Fruit fly (Drosophila melanogaster) whole organism, embryonic: ENCODE measurements around the gene CG10993.

Experiments used
- Abd-B ChIP-seq: fragments of 200-800 bp; sonication (Bioruptor generic); optimal IDR thresholded peaks from 2 replicates; lab custom pipeline; 2018; ENCODE audit warnings: missing biosample characterization, mild to moderate bottlenecking, missing genetic modification characterization, moderate library complexity
- Asciz ChIP-seq: fragments of 200-800 bp; sonication (Bioruptor generic); optimal IDR thresholded peaks from 2 replicates; lab custom pipeline; 2017; ENCODE audit warnings: missing biosample characterization, mild to moderate bottlenecking, missing genetic modification characterization, missing genetic modification reagents
- BEAF-32 ChIP-seq: fragments of 200-800 bp; sonication (Bioruptor generic); optimal IDR thresholded peaks from 3 replicates; lab custom pipeline; 2017; ENCODE audit warnings: missing biosample characterization, missing genetic modification characterization, mild to moderate bottlenecking, moderate library complexity, missing genetic modification reagents
- BtbVII ChIP-seq: fragments of 200-800 bp; sonication (Bioruptor generic); optimal IDR thresholded peaks from 3 replicates; lab custom pipeline; 2017; ENCODE audit warnings: missing biosample characterization, mild to moderate bottlenecking, missing genetic modification characterization
- Bteb2 ChIP-seq: fragments of 200-800 bp; sonication (Bioruptor generic); optimal IDR thresholded peaks from 2 replicates; lab custom pipeline; 2016; ENCODE audit warnings: missing biosample characterization, missing genetic modification characterization
- CG10209 ChIP-seq: fragments of 200-800 bp; sonication (Bioruptor generic); optimal IDR thresholded peaks from 3 replicates; lab custom pipeline; 2017; ENCODE audit warnings: missing biosample characterization, mild to moderate bottlenecking, missing genetic modification characterization, missing genetic modification reagents
- CG10959 ChIP-seq: fragments of 200-800 bp; sonication (Bioruptor generic); IDR thresholded peaks from 2 replicates; pipeline ENCODE4 v1.3.6; 2022; ENCODE audit warnings: missing biosample characterization, missing genetic modification characterization
- CG11456 ChIP-seq: fragments of 200-800 bp; sonication (Bioruptor generic); IDR thresholded peaks from 3 replicates; pipeline ENCODE4 v1.3.6; 2022; ENCODE audit warnings: missing biosample characterization, missing genetic modification characterization
- CG12155 ChIP-seq: fragments of 200-800 bp; sonication (Bioruptor generic); optimal IDR thresholded peaks from 3 replicates; lab custom pipeline; 2016; ENCODE audit warnings: missing biosample characterization, missing genetic modification characterization
- CG13123 ChIP-seq: fragments of 200-800 bp; sonication (Bioruptor generic); optimal IDR thresholded peaks from 2 replicates; lab custom pipeline; 2016; ENCODE audit warnings: missing biosample characterization, missing genetic modification characterization
- CG13424 ChIP-seq: fragments of 200-800 bp; sonication (Bioruptor generic); optimal IDR thresholded peaks from 2 replicates; lab custom pipeline; 2019; ENCODE audit warnings: missing biosample characterization, mild to moderate bottlenecking, missing genetic modification characterization, moderate library complexity
- CG14050 ChIP-seq: fragments of 200-800 bp; sonication (Bioruptor generic); IDR thresholded peaks from 3 replicates; pipeline ENCODE4 v1.3.6; 2022; ENCODE audit warnings: missing biosample characterization, missing genetic modification characterization
- CG1602 ChIP-seq: fragments of 200-800 bp; sonication (Bioruptor generic); optimal IDR thresholded peaks from 3 replicates; lab custom pipeline; 2016; ENCODE audit warnings: missing biosample characterization, missing genetic modification characterization
- CG16779 ChIP-seq: fragments of 200-800 bp; sonication (Bioruptor generic); IDR thresholded peaks from 2 replicates; pipeline ENCODE4 v1.3.6; 2022; ENCODE audit warnings: missing biosample characterization, missing genetic modification characterization
- CG18476 ChIP-seq: fragments of 200-800 bp; sonication (Bioruptor generic); optimal IDR thresholded peaks from 2 replicates; lab custom pipeline; 2016; ENCODE audit warnings: missing biosample characterization, mild to moderate bottlenecking, missing genetic modification characterization
- CG2202 ChIP-seq: fragments of 200-800 bp; sonication (Bioruptor generic); optimal IDR thresholded peaks from 2 replicates; lab custom pipeline; 2018; ENCODE audit warnings: missing biosample characterization, mild to moderate bottlenecking, missing genetic modification characterization
- CG2889 ChIP-seq: fragments of 200-800 bp; sonication (Bioruptor generic); IDR thresholded peaks from 3 replicates; pipeline ENCODE4 v1.3.6; 2022; ENCODE audit warnings: missing biosample characterization, missing genetic modification characterization
- CG30020 ChIP-seq: fragments of 200-800 bp; optimal IDR thresholded peaks from 2 replicates; lab custom pipeline; 2019; ENCODE audit warnings: missing biosample characterization, mild to moderate bottlenecking, missing genetic modification characterization, moderate library complexity
- CG4707 ChIP-seq: fragments of 200-800 bp; sonication (Bioruptor generic); optimal IDR thresholded peaks from 2 replicates; lab custom pipeline; 2018; ENCODE audit warnings: missing biosample characterization, mild to moderate bottlenecking, missing genetic modification characterization, moderate library complexity
- CG6683 ChIP-seq: fragments of 200-800 bp; sonication (Bioruptor generic); optimal IDR thresholded peaks from 2 replicates; lab custom pipeline; 2017; ENCODE audit warnings: missing biosample characterization, mild to moderate bottlenecking, missing genetic modification characterization, missing genetic modification reagents
- CG8359 ChIP-seq: fragments of 200-800 bp; sonication (Bioruptor generic); optimal IDR thresholded peaks from 2 replicates; lab custom pipeline; 2017; ENCODE audit warnings: missing biosample characterization, mild to moderate bottlenecking, missing genetic modification characterization, borderline replicate concordance
- CoRest ChIP-seq: fragments of 200-800 bp; sonication (Bioruptor generic); optimal IDR thresholded peaks from 3 replicates; lab custom pipeline; 2018; ENCODE audit warnings: missing biosample characterization, mild to moderate bottlenecking, missing genetic modification characterization, moderate library complexity
- Dad ChIP-seq: fragments of 200-800 bp; sonication (Bioruptor generic); optimal IDR thresholded peaks from 3 replicates; lab custom pipeline; 2016; ENCODE audit warnings: missing biosample characterization, missing genetic modification characterization
- Dip3 ChIP-seq: fragments of 200-800 bp; sonication (Bioruptor generic); optimal IDR thresholded peaks from 3 replicates; lab custom pipeline; 2016; ENCODE audit warnings: missing biosample characterization, missing genetic modification characterization
- Doc2 ChIP-seq: fragments of 200-800 bp; sonication (Bioruptor generic); IDR thresholded peaks from 2 replicates; pipeline ENCODE4 v1.3.6; 2022; ENCODE audit warnings: missing biosample characterization, missing genetic modification characterization
- Dp ChIP-seq: fragments of 200-800 bp; sonication (Bioruptor generic); optimal IDR thresholded peaks from 2 replicates; lab custom pipeline; 2018; ENCODE audit warnings: missing biosample characterization, mild to moderate bottlenecking, missing genetic modification characterization, moderate library complexity
- Drgx ChIP-seq: fragments of 200-800 bp; sonication (Bioruptor generic); IDR thresholded peaks from 2 replicates; pipeline ENCODE4 v1.3.6; 2022; ENCODE audit warnings: missing biosample characterization, missing genetic modification characterization
- Fer1 ChIP-seq: fragments of 200-800 bp; sonication (Bioruptor generic); optimal IDR thresholded peaks from 2 replicates; lab custom pipeline; 2017; ENCODE audit warnings: missing biosample characterization, mild to moderate bottlenecking, missing genetic modification characterization
- HHEX ChIP-seq: fragments of 200-800 bp; sonication (Bioruptor generic); optimal IDR thresholded peaks from 3 replicates; lab custom pipeline; 2017; ENCODE audit warnings: missing biosample characterization, mild to moderate bottlenecking, missing genetic modification characterization, missing genetic modification reagents
- Nf-YB ChIP-seq: fragments of 200-800 bp; sonication (Bioruptor generic); optimal IDR thresholded peaks from 3 replicates; lab custom pipeline; 2019; ENCODE audit warnings: missing biosample characterization, mild to moderate bottlenecking, missing genetic modification characterization, moderate library complexity
- Sry-δ ChIP-seq: fragments of 200-800 bp; sonication (Bioruptor generic); optimal IDR thresholded peaks from 2 replicates; lab custom pipeline; 2016; ENCODE audit warnings: missing biosample characterization, missing genetic modification characterization
- Vsx1 ChIP-seq: fragments of 200-800 bp; sonication (Bioruptor generic); optimal IDR thresholded peaks from 2 replicates; lab custom pipeline; 2017; ENCODE audit warnings: missing biosample characterization, mild to moderate bottlenecking, missing genetic modification characterization, missing genetic modification reagents
- ap ChIP-seq: fragments of 200-800 bp; sonication (Bioruptor generic); IDR thresholded peaks from 2 replicates; pipeline ENCODE4 v1.3.6; 2022; ENCODE audit warnings: missing biosample characterization, missing genetic modification characterization
- bab2 ChIP-seq: fragments of 200-800 bp; sonication (Bioruptor generic); optimal IDR thresholded peaks from 2 replicates; lab custom pipeline; 2016; ENCODE audit warnings: missing biosample characterization, missing genetic modification characterization
- ci ChIP-seq: fragments of 200-800 bp; sonication (Bioruptor generic); IDR thresholded peaks from 3 replicates; pipeline ENCODE4 v1.3.6; 2022; ENCODE audit warnings: missing biosample characterization, missing genetic modification characterization
- crol ChIP-seq: fragments of 200-800 bp; sonication (Bioruptor generic); IDR thresholded peaks from 2 replicates; pipeline ENCODE4 v1.3.6; 2022; ENCODE audit warnings: missing biosample characterization, missing genetic modification characterization
- dan ChIP-seq: fragments of 200-800 bp; sonication (Bioruptor generic); IDR thresholded peaks from 2 replicates; pipeline ENCODE4 v1.3.6; 2022; ENCODE audit warnings: missing biosample characterization, missing genetic modification characterization
- dpn ChIP-seq, 2 experiments: fragments of 200-800 bp; sonication (Bioruptor generic); optimal IDR thresholded peaks; 3 replicates each; lab custom pipeline; 2016; ENCODE audit warnings: missing biosample characterization in 2 of 2, missing genetic modification characterization in 2 of 2
- fru ChIP-seq: fragments of >200 bp; optimal IDR thresholded peaks from 2 replicates; lab custom pipeline; 2017
- ftz-f1 ChIP-seq: fragments of 200-800 bp; sonication (Bioruptor generic); optimal IDR thresholded peaks from 2 replicates; lab custom pipeline; 2016; ENCODE audit warnings: missing biosample characterization, missing genetic modification characterization
- gce ChIP-seq: fragments of 200-800 bp; sonication (Bioruptor generic); IDR thresholded peaks from 3 replicates; pipeline ENCODE4 v1.3.6; 2022; ENCODE audit warnings: missing biosample characterization, missing genetic modification characterization
- gsb ChIP-seq: fragments of 200-800 bp; sonication (Bioruptor generic); IDR thresholded peaks from 2 replicates; pipeline ENCODE4 v1.3.6; 2022; ENCODE audit warnings: missing biosample characterization, missing genetic modification characterization
- her ChIP-seq: fragments of 200-800 bp; sonication (Bioruptor generic); optimal IDR thresholded peaks from 2 replicates; lab custom pipeline; 2016; ENCODE audit warnings: missing biosample characterization, missing genetic modification characterization
- otp ChIP-seq: fragments of 200-800 bp; sonication (Bioruptor generic); IDR thresholded peaks from 3 replicates; pipeline ENCODE4, ENCODE4 v1.3.6; 2022; ENCODE audit warnings: missing biosample characterization, missing genetic modification characterization
- pb ChIP-seq: fragments of 200-800 bp; sonication (Bioruptor generic); optimal IDR thresholded peaks from 3 replicates; lab custom pipeline; 2016; ENCODE audit warnings: missing biosample characterization, missing genetic modification characterization
- peb ChIP-seq: fragments of 200-800 bp; sonication (Bioruptor generic); IDR thresholded peaks from 2 replicates; pipeline ENCODE4 v1.3.6; 2022; ENCODE audit warnings: missing biosample characterization, missing genetic modification characterization
- pho ChIP-seq: fragments of 200-800 bp; sonication (Bioruptor generic); optimal IDR thresholded peaks from 2 replicates; lab custom pipeline; 2016; ENCODE audit warnings: missing biosample characterization, missing genetic modification characterization
- pros ChIP-seq: fragments of 200-800 bp; sonication (Bioruptor generic); optimal IDR thresholded peaks from 3 replicates; lab custom pipeline; 2019; ENCODE audit warnings: missing biosample characterization, mild to moderate bottlenecking, missing genetic modification characterization, moderate library complexity
- ro ChIP-seq: fragments of 200-800 bp; sonication (Bioruptor generic); IDR thresholded peaks from 2 replicates; pipeline ENCODE4 v1.3.6; 2022; ENCODE audit warnings: missing biosample characterization, missing genetic modification characterization
- trh ChIP-seq: fragments of 200-800 bp; sonication (Bioruptor generic); optimal IDR thresholded peaks from 2 replicates; lab custom pipeline; 2016; ENCODE audit warnings: missing biosample characterization, missing genetic modification characterization
- ttk ChIP-seq: fragments of 200-800 bp; sonication (Bioruptor generic); IDR thresholded peaks from 2 replicates; pipeline ENCODE4 v2.1.2; 2022; ENCODE audit warnings: missing biosample characterization, missing genetic modification characterization

The CG10993 gene

DNA sequence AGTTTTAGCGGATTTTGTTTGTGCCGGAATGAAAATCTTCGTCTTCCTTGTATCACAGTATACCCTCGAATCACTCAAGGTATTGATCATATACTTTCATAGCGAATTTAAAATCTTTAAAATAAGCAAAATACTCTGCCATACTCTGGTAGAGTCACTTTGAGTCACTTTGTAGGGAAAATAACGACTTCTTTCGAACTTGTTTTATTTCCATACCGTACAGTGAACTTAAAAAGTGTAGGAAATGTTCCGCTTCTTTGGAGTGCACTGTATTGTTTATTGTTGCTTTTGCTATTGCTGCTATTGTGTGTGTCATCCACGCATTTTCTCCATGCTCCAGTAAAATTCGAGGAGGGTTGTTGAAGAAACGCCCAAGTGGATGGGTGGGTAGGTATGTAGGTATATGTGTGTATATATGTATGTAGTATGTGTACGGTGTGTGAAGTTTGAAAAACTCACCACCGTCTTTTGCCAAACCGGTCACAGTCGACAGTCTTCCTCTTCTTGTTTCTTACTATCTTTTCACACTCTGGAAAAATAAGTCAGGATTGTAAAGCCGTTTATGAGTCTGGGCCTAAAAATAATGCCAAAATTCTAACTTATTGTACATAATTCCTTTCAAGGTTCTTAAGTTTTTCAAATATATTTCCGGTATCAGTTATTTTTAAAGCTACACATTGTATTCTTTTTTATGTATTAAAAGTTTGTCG is 1.8 kb downstream of the CG10993 start (continued):
- peak; percentile 50 for TF ChIP-seq HHEX (GFP tag; lab: Kevin White, UChicago)
- TF ChIP-seq crol (GFP tag; lab: Robert Waterston, UW), result no peak
- no peak for TF ChIP-seq ro (GFP tag; lab: Robert Waterston, UW)
- no peak for TF ChIP-seq CG16779 (GFP tag; lab: Robert Waterston, UW)
- 0 out of 3 replicates have a peak, but pooled peaks have one; percentile 20 for TF ChIP-seq ci (GFP tag; lab: Robert Waterston, UW)
- TF ChIP-seq Nf-YB (GFP tag; lab: Kevin White, UChicago), result no peak
- no peak for TF ChIP-seq BEAF-32 (GFP tag; lab: Kevin White, UChicago)
- TF ChIP-seq CG10209 (GFP tag; lab: Kevin White, UChicago), result no peak
- no peak for TF ChIP-seq pb (GFP tag; lab: Kevin White, UChicago)
- no peak for TF ChIP-seq Dad (GFP tag; lab: Kevin White, UChicago)
- no peak for TF ChIP-seq trh (GFP tag; lab: Kevin White, UChicago)
- TF ChIP-seq CG12155 (GFP tag; lab: Kevin White, UChicago), result no peak
- TF ChIP-seq CG14050 (GFP tag; lab: Robert Waterston, UW), result no peak
- no peak for TF ChIP-seq Drgx (GFP tag; lab: Robert Waterston, UW)
- no peak for TF ChIP-seq ap (GFP tag; lab: Robert Waterston, UW)
- no peak for TF ChIP-seq Bteb2 (GFP tag; lab: Kevin White, UChicago)
- no peak for TF ChIP-seq dan (GFP tag; lab: Robert Waterston, UW)
- no peak for TF ChIP-seq CG13123 (GFP tag; lab: Kevin White, UChicago)
- TF ChIP-seq CG1602 (GFP tag; lab: Kevin White, UChicago), result no peak
- no peak for TF ChIP-seq CG11456 (GFP tag; lab: Robert Waterston, UW)
- TF ChIP-seq Sry-δ (GFP tag; lab: Kevin White, UChicago), result no peak
- peak; percentile 16 for TF ChIP-seq bab2
- TF ChIP-seq fru (lab: Kevin White, UChicago), result no peak
- no peak for TF ChIP-seq her
- TF ChIP-seq CG13424 (tag; lab: Kevin White, UChicago), result peak; percentile 38
- TF ChIP-seq Dp (GFP tag; lab: Kevin White, UChicago), result no peak
- TF ChIP-seq CG6683 (GFP tag; lab: Kevin White, UChicago), result peak; percentile 14
- TF ChIP-seq ttk (GFP tag; lab: Robert Waterston, UW), result no peak
- peak; percentile 38; the same call in 1 of the 2 replicates for TF ChIP-seq peb (GFP tag; lab: Robert Waterston, UW)
- no peak for TF ChIP-seq Vsx1 (GFP tag; lab: Kevin White, UChicago)
- no peak for TF ChIP-seq CG8359 (GFP tag; lab: Kevin White, UChicago)
- TF ChIP-seq CG30020 (tag; lab: Kevin White, UChicago), result no peak
- no peak for TF ChIP-seq pho (GFP tag; lab: Kevin White, UChicago)
- TF ChIP-seq Abd-B, result no peak
- TF ChIP-seq CG2202 (tag; lab: Kevin White, UChicago), result no peak
- TF ChIP-seq Fer1, result peak; percentile 55
- TF ChIP-seq CG4707 (GFP tag; lab: Kevin White, UChicago), result no peak
- no peak for TF ChIP-seq ftz-f1
- TF ChIP-seq Asciz (GFP tag; lab: Kevin White, UChicago), result no peak
- TF ChIP-seq pros, result peak; percentile 96
- peak; percentile 15 for TF ChIP-seq CoRest (tag; lab: Kevin White, UChicago)
- no peak for TF ChIP-seq CG2889
- no peak for TF ChIP-seq gce
- no peak for TF ChIP-seq otp (GFP tag; lab: Robert Waterston, UW)
- no peak for TF ChIP-seq Doc2 (GFP tag; lab: Robert Waterston, UW)
- TF ChIP-seq dpn (GFP tag; optimal IDR thresholded peaks at IDR 0.05; lab: Kevin White, UChicago), result peak; percentile 22 to 45
- TF ChIP-seq CG10959 (GFP tag; lab: Robert Waterston, UW), result no peak
- TF ChIP-seq CG18476 (GFP tag; lab: Kevin White, UChicago), result no peak
- TF ChIP-seq Dip3 (GFP tag; lab: Kevin White, UChicago), result no peak
- no peak for TF ChIP-seq gsb
- TF ChIP-seq BtbVII, result peak; percentile 24
